Worm (Caenorhabditis elegans) whole organism, young adult: ENCODE results near the gene ZK892.4.
"Not testable (repeated sequence)": the region's sequence is repeated elsewhere in the genome, so short reads cannot be mapped to it uniquely, and the experiment has no call there.

Experiments used
- dpff-1 ChIP-seq: sonication (generic microtip); optimal IDR thresholded peaks from 2 replicates; lab custom pipeline; 2017; ENCODE audit warnings: mild to moderate bottlenecking, missing genetic modification characterization, missing compliant biosample characterization
- lin-35 ChIP-seq, 3 experiments: fragments of 150-350 bp in 2 of 3; sonication (generic microtip) in 1 of 3; optimal IDR thresholded peaks; 2 replicates each; lab custom pipeline; 2014 to 2018; ENCODE audit warnings: missing biosample characterization in 3 of 3, missing genetic modification characterization in 3 of 3, missing genetic modification reagents in 3 of 3
- unc-62 ChIP-seq: fragments of 150-350 bp; optimal IDR thresholded peaks from 2 replicates; lab custom pipeline; 2014; ENCODE audit warnings: missing biosample characterization, missing genetic modification reagents, missing genetic modification characterization
- ztf-25 ChIP-seq: fragments of 200-800 bp; sonication (Bioruptor generic); IDR thresholded peaks from 2 replicates; pipeline ENCODE4 v1.3.6; 2022; ENCODE audit warnings: missing genetic modification reagents, missing genetic modification characterization, missing compliant biosample characterization

DNA sequence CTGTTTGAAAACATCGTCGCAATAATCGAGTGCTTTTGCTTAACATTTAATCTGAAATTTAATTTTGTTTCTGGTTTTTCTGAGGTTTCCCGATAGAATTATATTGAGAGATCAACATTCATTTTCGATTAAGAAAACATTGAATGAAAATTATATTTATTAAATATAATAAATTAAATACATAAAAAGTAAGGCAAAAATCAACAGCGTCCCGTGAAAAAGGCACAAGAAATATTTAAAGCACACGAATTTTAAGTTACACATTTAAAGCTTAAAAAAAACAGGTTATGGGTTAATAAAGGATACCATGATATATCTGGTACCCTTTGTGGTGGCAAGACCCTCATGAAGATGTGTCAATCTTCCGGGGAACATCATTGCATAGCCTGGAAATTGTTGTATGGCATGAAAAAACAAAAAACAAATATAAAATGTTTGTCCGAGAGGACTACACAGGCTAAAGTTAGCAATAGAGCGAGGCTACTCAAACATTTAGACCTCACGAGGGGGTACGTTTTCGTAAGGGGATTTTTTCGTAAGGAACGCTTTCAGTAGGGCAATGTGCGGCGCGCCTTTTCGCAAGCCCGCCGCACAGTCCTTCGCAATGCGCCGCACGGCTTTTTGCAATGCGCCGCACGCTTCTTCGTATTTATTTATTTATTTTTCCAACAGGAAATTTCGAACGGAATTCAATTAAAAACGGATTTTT, 27.0 kb downstream of the ZK892.4 start, which contains the start of gene mtcu-2:
- TF ChIP-seq ztf-25 (GFP tag; lab: Robert Waterston, UW): peak; percentile 100
- peak in 1 of 3 experiments; percentile 77 for TF ChIP-seq lin-35 (GFP tag; optimal IDR thresholded peaks at IDR 0.05; lab: Kevin White, UChicago)
- TF ChIP-seq unc-62 (GFP tag; lab: Kevin White, UChicago); dpff-1 (tag; lab: Kevin White, UChicago): not testable (repeated sequence)
